Fruit fly (Drosophila melanogaster) whole organism, pupa: ENCODE measurements around the gene CG17544.

Source experiments
- CG10348 ChIP-seq: fragments of 200-800 bp; sonication (Bioruptor generic); IDR thresholded peaks from 2 replicates; pipeline ENCODE4 v1.3.6; 2022; ENCODE audit warnings: missing biosample characterization, missing genetic modification characterization
- CG12605 ChIP-seq: fragments of 200-800 bp; sonication (Bioruptor generic); IDR thresholded peaks from 2 replicates; pipeline ENCODE4 v1.3.6; 2022; ENCODE audit warnings: missing biosample characterization, missing genetic modification characterization
- CG13204 ChIP-seq: fragments of 200-800 bp; sonication (Bioruptor generic); optimal IDR thresholded peaks from 2 replicates; lab custom pipeline; 2018; ENCODE audit warnings: missing biosample characterization, mild to moderate bottlenecking, missing genetic modification characterization, moderate library complexity
- CG14655 ChIP-seq: fragments of 200-800 bp; sonication (Bioruptor generic); optimal IDR thresholded peaks from 3 replicates; lab custom pipeline; 2017; ENCODE audit warnings: mild to moderate bottlenecking, missing biosample characterization, missing genetic modification reagents, missing genetic modification characterization
- CG15710 ChIP-seq: fragments of 200-800 bp; sonication (Bioruptor generic); optimal IDR thresholded peaks from 2 replicates; lab custom pipeline; 2018; ENCODE audit warnings: missing biosample characterization, mild to moderate bottlenecking, missing genetic modification characterization, moderate library complexity
- CG17806 ChIP-seq: fragments of 200-800 bp; sonication (Bioruptor generic); optimal IDR thresholded peaks from 2 replicates; lab custom pipeline; 2018; ENCODE audit warnings: missing biosample characterization, mild to moderate bottlenecking, missing genetic modification characterization, moderate library complexity
- CG32121 ChIP-seq: fragments of 200-800 bp; sonication (Bioruptor generic); IDR thresholded peaks from 2 replicates; pipeline ENCODE4 v1.3.6; 2022; ENCODE audit warnings: missing biosample characterization, missing genetic modification characterization
- CG34367 ChIP-seq: fragments of 200-800 bp; sonication (Bioruptor generic); optimal IDR thresholded peaks from 2 replicates; lab custom pipeline; 2018; ENCODE audit warnings: missing biosample characterization, mild to moderate bottlenecking, missing genetic modification characterization
- CG4496 ChIP-seq: fragments of 200-800 bp; sonication (Bioruptor generic); IDR thresholded peaks from 3 replicates; pipeline ENCODE4 v1.3.6; 2022; ENCODE audit warnings: missing biosample characterization, missing genetic modification characterization
- CG8159 ChIP-seq: fragments of 200-800 bp; sonication (Bioruptor generic); optimal IDR thresholded peaks from 3 replicates; lab custom pipeline; 2018; ENCODE audit warnings: missing biosample characterization, mild to moderate bottlenecking, missing genetic modification characterization, moderate library complexity
- CG8301 ChIP-seq: fragments of 200-800 bp; sonication (Bioruptor generic); optimal IDR thresholded peaks from 2 replicates; lab custom pipeline; 2018; ENCODE audit warnings: missing biosample characterization, mild to moderate bottlenecking, missing genetic modification characterization
- CG9948 ChIP-seq: fragments of 200-800 bp; sonication (Bioruptor generic); optimal IDR thresholded peaks from 2 replicates; lab custom pipeline; 2018; ENCODE audit warnings: missing biosample characterization, mild to moderate bottlenecking, missing genetic modification characterization, moderate library complexity
- D1 ChIP-seq: fragments of 200-800 bp; sonication (Bioruptor generic); optimal IDR thresholded peaks from 2 replicates; lab custom pipeline; 2018; ENCODE audit warnings: missing biosample characterization, mild to moderate bottlenecking, missing genetic modification characterization, moderate library complexity
- EcR ChIP-seq: fragments of 200-800 bp; sonication (Bioruptor generic); optimal IDR thresholded peaks from 3 replicates; lab custom pipeline; 2019; ENCODE audit warnings: missing biosample characterization, missing genetic modification characterization, mild to moderate bottlenecking, moderate library complexity, missing genetic modification reagents
- Ets98B ChIP-seq: fragments of 200-800 bp; sonication (Bioruptor generic); IDR thresholded peaks from 2 replicates; pipeline ENCODE4 v1.3.6; 2022; ENCODE audit warnings: missing biosample characterization, missing genetic modification characterization
- Pif1A ChIP-seq: fragments of 200-800 bp; sonication (Bioruptor generic); optimal IDR thresholded peaks from 3 replicates; lab custom pipeline; 2016; ENCODE audit warnings: missing biosample characterization, missing genetic modification characterization
- Pif1B ChIP-seq: fragments of 200-800 bp; sonication (Bioruptor generic); optimal IDR thresholded peaks from 3 replicates; lab custom pipeline; 2016; ENCODE audit warnings: missing biosample characterization, missing genetic modification characterization
- Snoo ChIP-seq: fragments of 200-800 bp; sonication (Bioruptor generic); optimal IDR thresholded peaks from 3 replicates; lab custom pipeline; 2017; ENCODE audit warnings: missing biosample characterization, mild to moderate bottlenecking, missing genetic modification characterization, inconsistent platforms
- fd96Ca ChIP-seq: fragments of 200-800 bp; sonication (Bioruptor generic); IDR thresholded peaks from 3 replicates; pipeline ENCODE4 v1.3.6; 2022; ENCODE audit warnings: missing biosample characterization, missing genetic modification characterization
- gl ChIP-seq: fragments of 200-800 bp; sonication (Bioruptor generic); optimal IDR thresholded peaks from 2 replicates; lab custom pipeline; 2018; ENCODE audit warnings: missing biosample characterization, mild to moderate bottlenecking, missing genetic modification characterization
- rn ChIP-seq: fragments of 200-800 bp; sonication (Bioruptor generic); IDR thresholded peaks from 2 replicates; pipeline ENCODE4 v1.3.6; 2022; ENCODE audit warnings: missing biosample characterization, missing genetic modification characterization

CG17544 gene

DNA sequence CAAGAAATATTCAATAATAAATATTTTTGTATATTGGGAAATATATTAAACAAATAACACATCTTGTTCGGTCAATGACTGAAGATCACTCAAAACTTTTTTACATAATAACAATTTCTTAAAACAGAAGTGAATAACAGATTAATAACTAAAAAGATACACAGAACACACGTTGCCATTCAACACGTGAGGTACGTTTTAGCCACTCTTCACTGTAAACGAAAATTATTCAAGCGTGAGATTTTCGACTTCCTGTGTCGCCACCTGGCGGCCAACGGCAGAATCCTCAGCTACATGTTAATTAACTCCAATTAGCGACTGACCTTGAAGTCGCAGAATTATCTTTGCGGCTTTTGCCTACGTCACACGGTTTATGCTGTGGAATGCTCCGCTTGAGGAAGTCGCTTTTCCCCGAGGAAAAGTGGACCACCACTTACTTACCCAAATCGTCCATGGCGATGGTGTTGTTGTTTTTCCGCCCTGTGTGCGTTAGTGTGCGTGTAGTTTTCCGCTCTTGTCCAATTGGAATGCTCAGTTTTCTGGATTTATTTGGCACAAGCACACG, 27.6 kb upstream of the CG17544 start:
- TF ChIP-seq Ets98B (peak; percentile 39; the same call in 1 of the 2 replicates), CG32121 (GFP tag; lab: Robert Waterston, UW) (no peak), CG15710 (tag; lab: Kevin White, UChicago) (peak; percentile 32), Snoo (tag; lab: Kevin White, UChicago) (peak; percentile 55), CG34367 (tag; lab: Kevin White, UChicago) (peak; percentile 39), fd96Ca (GFP tag; lab: Robert Waterston, UW) (no peak; the same call in 2 of the 3 replicates), D1 (tag; lab: Kevin White, UChicago) (peak; percentile 15), CG9948 (tag; lab: Kevin White, UChicago) (peak; percentile 36), CG14655 (GFP tag; lab: Kevin White, UChicago) (peak; percentile 45), Pif1A (peak; percentile 37), CG8159 (tag; lab: Kevin White, UChicago) (peak; percentile 48), CG4496 (GFP tag; lab: Robert Waterston, UW) (peak; percentile 68; the same call in 2 of the 3 replicates), gl (tag; lab: Kevin White, UChicago) (no peak), CG13204 (GFP tag; lab: Kevin White, UChicago) (no peak), CG10348 (no peak), CG8301 (tag; lab: Kevin White, UChicago) (peak; percentile 23), Pif1B (GFP tag; lab: Kevin White, UChicago) (peak; percentile 5), CG17806 (tag; lab: Kevin White, UChicago) (peak; percentile 54)

DNA sequence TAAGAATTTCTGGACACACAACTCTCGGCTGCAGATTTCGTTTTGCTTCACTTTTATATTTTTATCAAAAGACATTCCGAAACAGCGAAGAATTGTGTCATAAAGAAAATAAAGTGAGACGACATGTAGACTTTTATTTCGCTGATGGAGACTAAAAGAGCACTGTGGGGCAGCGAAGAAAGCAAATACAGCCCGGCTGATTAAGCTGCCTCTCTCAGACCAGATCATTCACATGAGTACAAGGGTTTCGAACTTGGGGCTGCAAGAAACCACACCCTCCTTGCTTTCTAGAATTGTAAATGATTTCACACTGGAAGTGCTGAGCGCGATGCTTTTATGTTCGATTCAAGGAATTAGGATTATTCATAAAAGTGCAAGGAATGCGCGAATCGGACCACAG, 26.8 kb upstream of the CG17544 start:
- TF ChIP-seq CG15710 (tag; lab: Kevin White, UChicago) (no peak), gl (tag; lab: Kevin White, UChicago) (peak; percentile 26), Pif1A (no peak), CG14655 (GFP tag; lab: Kevin White, UChicago) (no peak), CG12605 (GFP tag; lab: Robert Waterston, UW) (peak; percentile 38; the same call in 1 of the 2 replicates), EcR (peak; percentile 58)

DNA sequence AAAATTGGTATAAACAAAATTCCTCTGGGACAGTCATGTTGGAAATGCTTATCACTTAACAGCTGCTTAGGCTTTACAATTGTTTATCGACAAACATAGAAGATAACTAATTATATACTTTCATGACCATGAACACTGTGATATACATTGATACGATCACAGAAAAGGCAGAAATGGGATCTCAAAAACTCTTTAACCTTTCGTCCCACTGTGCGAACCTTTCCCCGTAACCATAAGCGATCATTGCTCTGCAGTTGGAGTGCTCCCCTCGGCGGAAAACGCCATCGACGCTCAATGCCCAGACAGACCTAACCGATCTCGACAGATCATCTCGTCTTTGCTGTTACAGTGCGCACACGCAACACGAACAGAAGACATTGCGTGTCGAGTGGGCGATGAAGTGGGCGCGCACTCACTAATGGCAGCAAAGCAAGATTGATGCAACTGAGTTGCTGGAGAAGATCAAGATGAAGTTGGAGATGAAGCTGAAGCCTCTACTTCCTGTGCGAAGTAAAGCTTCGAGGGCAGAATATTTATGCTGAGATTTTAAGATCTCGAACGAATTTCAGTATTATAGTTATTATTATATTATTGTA, 26.1 kb upstream of the CG17544 start:
- TF ChIP-seq CG10348 (no peak), Pif1A (no peak), CG8301 (tag; lab: Kevin White, UChicago) (peak; percentile 19), CG9948 (tag; lab: Kevin White, UChicago) (no peak), CG32121 (GFP tag; lab: Robert Waterston, UW) (no peak), Pif1B (GFP tag; lab: Kevin White, UChicago) (no peak), EcR (peak; percentile 41), CG8159 (tag; lab: Kevin White, UChicago) (no peak), CG13204 (GFP tag; lab: Kevin White, UChicago) (no peak), Snoo (tag; lab: Kevin White, UChicago) (no peak), CG14655 (GFP tag; lab: Kevin White, UChicago) (no peak), CG15710 (tag; lab: Kevin White, UChicago) (no peak), CG4496 (GFP tag; lab: Robert Waterston, UW) (no peak), D1 (tag; lab: Kevin White, UChicago) (no peak), fd96Ca (GFP tag; lab: Robert Waterston, UW) (0 out of 3 replicates have a peak, but pooled peaks have one; percentile 57)

DNA sequence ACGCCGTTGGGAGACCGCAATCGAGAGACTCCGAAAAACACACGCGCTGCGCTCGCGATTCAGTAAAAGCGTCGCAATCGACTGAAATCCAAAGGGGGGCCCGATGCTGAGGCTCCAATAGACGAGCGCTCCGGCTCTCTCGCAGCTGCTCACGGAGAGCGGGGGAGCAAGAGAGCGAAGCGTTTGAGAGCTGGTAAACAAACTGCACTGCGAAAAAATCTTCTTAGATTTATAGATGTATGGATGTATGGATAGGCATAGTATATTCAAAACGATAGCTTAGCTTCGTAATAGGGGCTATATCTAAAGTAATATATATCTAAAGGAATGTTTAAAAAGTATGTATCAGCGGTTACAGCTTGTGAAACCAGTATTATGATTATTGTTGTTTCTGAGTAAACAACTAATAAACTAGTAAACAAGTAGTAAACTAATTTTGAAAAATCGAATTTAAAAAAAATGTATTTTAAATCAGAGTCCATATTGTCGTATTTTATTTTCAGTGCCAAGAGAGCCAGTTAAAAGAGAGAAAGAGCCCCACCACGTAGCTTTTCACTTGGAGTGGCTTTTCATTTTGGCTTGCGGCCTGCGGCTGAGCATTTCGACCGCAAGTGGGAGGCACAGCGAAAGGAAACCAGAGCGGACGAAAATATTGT, 25.3 kb upstream of the CG17544 start, which contains the start of the genes Alp12 and CG13085:
Gene Alp12, plus strand, starts transcription at position 584 of the 656 bp plus-strand sequence.
Gene CG13085, plus strand, starts transcription at position 584 of the 656 bp plus-strand sequence.
- TF ChIP-seq CG17806 (tag; lab: Kevin White, UChicago) = peak; percentile 93
- peak; percentile 95 for TF ChIP-seq CG8159 (tag; lab: Kevin White, UChicago)
- TF ChIP-seq CG8301 (tag; lab: Kevin White, UChicago) = peak; percentile 99
- peak; percentile 93 for TF ChIP-seq CG34367 (tag; lab: Kevin White, UChicago)
- TF ChIP-seq CG10348 = peak; percentile 92
- TF ChIP-seq Ets98B = peak; percentile 95
- peak; percentile 95 for TF ChIP-seq Pif1B (GFP tag; lab: Kevin White, UChicago)
- peak; percentile 96 for TF ChIP-seq Pif1A
- TF ChIP-seq gl (tag; lab: Kevin White, UChicago) = peak; percentile 75
- peak; percentile 96 for TF ChIP-seq CG4496 (GFP tag; lab: Robert Waterston, UW)
- peak; percentile 87 for TF ChIP-seq CG12605 (GFP tag; lab: Robert Waterston, UW)
- TF ChIP-seq CG9948 (tag; lab: Kevin White, UChicago) = peak; percentile 97
- TF ChIP-seq Snoo (tag; lab: Kevin White, UChicago) = peak; percentile 93
- TF ChIP-seq EcR = peak; percentile 18
- TF ChIP-seq rn (GFP tag; lab: Robert Waterston, UW) = peak; percentile 91
- peak; percentile 89 for TF ChIP-seq D1 (tag; lab: Kevin White, UChicago)
- TF ChIP-seq fd96Ca (GFP tag; lab: Robert Waterston, UW) = peak; percentile 79
- TF ChIP-seq CG13204 (GFP tag; lab: Kevin White, UChicago) = peak; percentile 74
- TF ChIP-seq CG14655 (GFP tag; lab: Kevin White, UChicago) = peak; percentile 100
- peak; percentile 97 for TF ChIP-seq CG32121 (GFP tag; lab: Robert Waterston, UW)
- peak; percentile 94 for TF ChIP-seq CG15710 (tag; lab: Kevin White, UChicago)

DNA sequence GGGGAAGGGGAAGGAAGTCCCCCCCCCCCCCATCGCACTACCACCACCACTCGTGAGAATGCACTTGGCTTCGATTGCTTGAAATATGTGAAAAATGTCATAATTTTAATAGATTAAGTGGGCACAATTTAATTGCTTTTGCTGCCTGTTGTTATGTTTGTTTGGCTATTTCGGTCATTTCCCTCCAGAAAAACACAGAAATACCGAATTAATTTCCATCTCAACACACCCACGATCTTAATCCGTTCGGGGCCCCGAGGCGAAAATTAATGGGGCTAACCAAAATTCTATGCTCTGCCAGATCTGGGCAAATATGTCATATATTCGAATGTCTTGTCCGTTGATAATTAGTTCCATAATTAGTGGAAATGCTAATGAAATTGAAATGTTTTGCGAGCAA, 24.3 kb upstream of the CG17544 start:
- TF ChIP-seq rn (GFP tag; lab: Robert Waterston, UW) = no peak
- TF ChIP-seq CG32121 (GFP tag; lab: Robert Waterston, UW) = no peak
- no peak for TF ChIP-seq CG8159 (tag; lab: Kevin White, UChicago)
- TF ChIP-seq CG34367 (tag; lab: Kevin White, UChicago) = no peak
- TF ChIP-seq Pif1A = no peak
- TF ChIP-seq D1 (tag; lab: Kevin White, UChicago) = no peak
- no peak for TF ChIP-seq EcR
- no peak for TF ChIP-seq Ets98B
- no peak for TF ChIP-seq CG4496 (GFP tag; lab: Robert Waterston, UW)
- no peak for TF ChIP-seq CG14655 (GFP tag; lab: Kevin White, UChicago)
- TF ChIP-seq gl (tag; lab: Kevin White, UChicago) = no peak
- no peak for TF ChIP-seq CG8301 (tag; lab: Kevin White, UChicago)
- TF ChIP-seq CG17806 (tag; lab: Kevin White, UChicago) = no peak
- TF ChIP-seq CG15710 (tag; lab: Kevin White, UChicago) = no peak
- no peak for TF ChIP-seq CG12605 (GFP tag; lab: Robert Waterston, UW)
- no peak for TF ChIP-seq CG13204 (GFP tag; lab: Kevin White, UChicago)
- TF ChIP-seq Pif1B (GFP tag; lab: Kevin White, UChicago) = no peak
- no peak for TF ChIP-seq fd96Ca (GFP tag; lab: Robert Waterston, UW)
